Fruit fly (Drosophila melanogaster): ENCODE results near the gene CG4872.
A peak's percentile ranks its signal among the peaks of the same experiment; 100 is the strongest.

Gene CG4872

dm6 chrX:16833097-16833496, 48.0 kb upstream of the CG4872 start (continued):
- TF ChIP-seq CG13287 (GFP tag; IDR thresholded peaks at IDR 0.05; ENCODE audit: partially characterized antibody) (no peak), Blimp-1 (GFP tag; optimal IDR thresholded peaks at IDR 0.05) (peak; percentile 81), eve (GFP tag; optimal IDR thresholded peaks at IDR 0.05) (peak in 1 of 2 experiments; percentile 90), stc (GFP tag; IDR thresholded peaks at IDR 0.05) (peak; percentile 76), pnt (GFP tag; optimal IDR thresholded peaks at IDR 0.05) (peak; percentile 71), B-H2 (GFP tag; optimal IDR thresholded peaks at IDR 0.05) (no peak), Dfd (GFP tag; optimal IDR thresholded peaks at IDR 0.05) (no peak), CG31224 (GFP tag; IDR thresholded peaks at IDR 0.05) (no peak), CG7928 (GFP tag; optimal IDR thresholded peaks at IDR 0.05) (no peak), CG18011 (GFP tag; optimal IDR thresholded peaks at IDR 0.05) (peak; percentile 6), ranshi (GFP tag; IDR thresholded peaks at IDR 0.05) (peak; percentile 66), CG43689 (GFP tag; IDR thresholded peaks at IDR 0.05) (peak; percentile 47; the same call in 1 of the 2 replicates), CG2116 (GFP tag; optimal IDR thresholded peaks at IDR 0.05) (peak; percentile 12), CG10654 (GFP tag; optimal IDR thresholded peaks at IDR 0.05) (peak; percentile 65), CoRest (tag; optimal IDR thresholded peaks at IDR 0.05) (peak; percentile 75), slbo (GFP tag; IDR thresholded peaks at IDR 0.05) (peak; percentile 66), CG15696 (tag; optimal IDR thresholded peaks at IDR 0.05) (no peak), E2f1 (GFP tag; IDR thresholded peaks at IDR 0.05) (peak; percentile 64; the same call in 1 of the 2 replicates), CG10274 (GFP tag; optimal IDR thresholded peaks at IDR 0.05) (peak; percentile 4), br (optimal IDR thresholded peaks at IDR 0.05) (no peak), ab (GFP tag; optimal IDR thresholded peaks at IDR 0.05) (no peak), gce (GFP tag; IDR thresholded peaks at IDR 0.05) (peak; percentile 66; the same call in 2 of the 3 replicates), CG8478 (optimal IDR thresholded peaks at IDR 0.05) (no peak), HLHmδ (GFP tag; optimal IDR thresholded peaks at IDR 0.05) (no peak), Atf6 (GFP tag; IDR thresholded peaks at IDR 0.05) (0 out of 2 replicates have a peak, but pooled peaks have one; percentile 24), hth (optimal IDR thresholded peaks at IDR 0.05) (no peak), pita (GFP tag; optimal IDR thresholded peaks at IDR 0.05) (no peak), ac (GFP tag; optimal IDR thresholded peaks at IDR 0.05) (no peak), pros (GFP tag; optimal IDR thresholded peaks at IDR 0.05) (no peak), Sry-β (GFP tag; optimal IDR thresholded peaks at IDR 0.05) (peak; percentile 24), Nf-YA (GFP tag; IDR thresholded peaks at IDR 0.05) (peak; percentile 50; the same call in 1 of the 2 replicates), ara (GFP tag; IDR thresholded peaks at IDR 0.05) (peak; percentile 70), seq (GFP tag; IDR thresholded peaks at IDR 0.05) (no peak), CG4328 (GFP tag; optimal IDR thresholded peaks at IDR 0.05) (peak; percentile 19), CG4282 (GFP tag; optimal IDR thresholded peaks at IDR 0.05) (no peak), Dek (tag; optimal IDR thresholded peaks at IDR 0.05) (peak; percentile 27), CG3838 (GFP tag; optimal IDR thresholded peaks at IDR 0.05) (no peak), eyg (GFP tag; optimal IDR thresholded peaks at IDR 0.05) (peak; percentile 39), CG4617 (GFP tag; optimal IDR thresholded peaks at IDR 0.05; ENCODE audit: borderline replicate concordance) (peak; percentile 14), sim (GFP tag; IDR thresholded peaks at IDR 0.05) (no peak), CG10267 (tag; optimal IDR thresholded peaks at IDR 0.05) (peak; percentile 65), maf-S (GFP tag; optimal IDR thresholded peaks at IDR 0.05) (peak; percentile 33), CG18599 (GFP tag; optimal IDR thresholded peaks at IDR 0.05) (peak; percentile 60), prd (optimal IDR thresholded peaks at IDR 0.05) (no peak), prd (GFP tag; IDR thresholded peaks at IDR 0.05) (peak; percentile 77), Dll (GFP tag; IDR thresholded peaks at IDR 0.05; ENCODE audit: partially characterized antibody) (no peak), tx (GFP tag; optimal IDR thresholded peaks at IDR 0.05) (peak; percentile 55), CG4730 (GFP tag; IDR thresholded peaks at IDR 0.05) (peak; percentile 58), CG14860 (GFP tag; IDR thresholded peaks at IDR 0.05; ENCODE audit: partially characterized antibody) (no peak), CG12071 (GFP tag; optimal IDR thresholded peaks at IDR 0.05) (peak; percentile 77), ham (GFP tag; IDR thresholded peaks at IDR 0.05) (no peak), CG14050 (GFP tag; IDR thresholded peaks at IDR 0.05) (peak; percentile 66)
